Fruit fly (Drosophila melanogaster): ENCODE data around the gene CG6431.

DNA sequence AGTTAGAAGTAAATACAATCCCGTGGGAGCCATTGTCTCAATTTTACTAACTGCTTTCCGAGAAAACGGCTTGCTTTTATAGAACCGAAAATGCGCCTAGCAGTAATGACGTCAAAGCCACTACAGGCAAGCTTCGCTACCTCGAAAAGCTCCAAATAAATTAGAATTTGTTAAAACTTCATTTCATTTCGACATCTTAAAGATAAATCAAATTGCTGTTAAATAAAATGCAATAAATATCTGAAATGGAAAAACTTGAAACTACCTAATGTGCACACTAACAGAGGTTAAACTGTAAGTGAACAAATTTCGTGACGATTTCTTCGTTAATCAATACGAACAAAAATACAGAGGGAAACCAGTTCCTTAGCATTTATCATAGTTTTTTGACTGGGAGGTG, 26.0 kb upstream of the CG6431 start, which contains the start of gene CG7300:
- no peak for TF ChIP-seq Hr78 (GFP tag; optimal IDR thresholded peaks at IDR 0.05)
- no peak for TF ChIP-seq N (GFP tag; optimal IDR thresholded peaks at IDR 0.05)
- no peak for TF ChIP-seq Jra (GFP tag; optimal IDR thresholded peaks at IDR 0.05)
- TF ChIP-seq Rel (GFP tag; optimal IDR thresholded peaks at IDR 0.05): no peak
- TF ChIP-seq Rel (tag; optimal IDR thresholded peaks at IDR 0.05): no peak
- no peak for TF ChIP-seq Vsx2 (GFP tag; optimal IDR thresholded peaks at IDR 0.05; ENCODE audit: partially characterized antibody)
- TF ChIP-seq usp (GFP tag; optimal IDR thresholded peaks at IDR 0.05): no peak
- TF ChIP-seq psq (GFP tag; optimal IDR thresholded peaks at IDR 0.05): no peak
- TF ChIP-seq dsf (GFP tag; optimal IDR thresholded peaks at IDR 0.05; ENCODE audit: borderline replicate concordance): no peak
- peak; percentile 13 for TF ChIP-seq h (GFP tag; optimal IDR thresholded peaks at IDR 0.05)
- TF ChIP-seq CG32264 (GFP tag; optimal IDR thresholded peaks at IDR 0.05): no peak
- no peak for TF ChIP-seq fru (GFP tag; optimal IDR thresholded peaks at IDR 0.05)
- TF ChIP-seq tai (GFP tag; optimal IDR thresholded peaks at IDR 0.05): no peak
- no peak for TF ChIP-seq pan (optimal IDR thresholded peaks at IDR 0.05)
- TF ChIP-seq GATAd (GFP tag; optimal IDR thresholded peaks at IDR 0.05): no peak
